Worm (Caenorhabditis elegans): ENCODE data around the gene saeg-2.

DNA sequence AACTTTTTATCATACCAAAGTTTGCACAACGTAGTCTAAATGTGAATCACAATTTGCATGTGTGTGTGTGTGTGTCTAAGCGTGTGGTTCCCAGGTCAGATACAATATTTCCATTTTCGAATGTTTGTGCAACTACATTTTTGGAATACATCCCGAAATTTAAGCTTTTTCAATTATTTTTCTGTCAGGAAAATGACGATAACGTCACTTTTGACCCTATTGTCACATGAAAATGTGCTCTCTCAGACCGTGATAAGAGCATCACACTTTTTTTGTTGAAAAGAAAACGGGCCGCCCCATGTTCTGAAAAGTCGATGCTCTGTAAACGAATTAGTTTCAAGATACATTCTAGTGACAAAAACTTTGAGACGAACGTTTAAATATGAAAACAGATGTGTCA, 14.8 kb downstream of the saeg-2 start:
- TF ChIP-seq hmg-1.2 (GFP tag; IDR thresholded peaks at IDR 0.05): no peak
- no peak for TF ChIP-seq B0336.3 (GFP tag; IDR thresholded peaks at IDR 0.05)
- no peak for TF ChIP-seq snpc-3.4 (tag; optimal IDR thresholded peaks at IDR 0.05)
- TF ChIP-seq F33H1.4 (GFP tag; IDR thresholded peaks at IDR 0.05): no peak
- no peak for TF ChIP-seq akir-1 (GFP tag; optimal IDR thresholded peaks at IDR 0.05)
- no peak for TF ChIP-seq efl-1 (GFP tag; optimal IDR thresholded peaks at IDR 0.05)
- TF ChIP-seq ztf-28 (GFP tag; IDR thresholded peaks at IDR 0.05): no peak
- TF ChIP-seq lin-35 (GFP tag; optimal IDR thresholded peaks at IDR 0.05): no peak
- no peak for TF ChIP-seq C17E4.6 (GFP tag; IDR thresholded peaks at IDR 0.05)
- TF ChIP-seq zim-3 (tag; optimal IDR thresholded peaks at IDR 0.05): no peak

Measured in whole organism, young adult.